Fruit fly (Drosophila melanogaster) whole organism, embryonic: Measurements from ENCODE around the gene CG31321.

Source experiments
- CG17385 ChIP-seq: fragments of 200-800 bp; sonication (Bioruptor generic); optimal IDR thresholded peaks from 3 replicates; lab custom pipeline; 2018; ENCODE audit warnings: missing biosample characterization, mild to moderate bottlenecking, missing genetic modification characterization
- CG1832 ChIP-seq: fragments of 200-800 bp; sonication (Bioruptor generic); optimal IDR thresholded peaks from 2 replicates; lab custom pipeline; 2017; ENCODE audit warnings: missing biosample characterization, mild to moderate bottlenecking, missing genetic modification characterization, inconsistent platforms
- CG18599 ChIP-seq: fragments of 200-800 bp; sonication (Bioruptor generic); optimal IDR thresholded peaks from 3 replicates; lab custom pipeline; 2017; ENCODE audit warnings: missing biosample characterization, missing genetic modification characterization, mild to moderate bottlenecking, moderate library complexity, missing genetic modification reagents
- CG18619 ChIP-seq: fragments of 200-800 bp; sonication (Bioruptor generic); optimal IDR thresholded peaks from 3 replicates; lab custom pipeline; 2017; ENCODE audit warnings: missing biosample characterization, mild to moderate bottlenecking, missing genetic modification characterization
- CG3281 ChIP-seq: fragments of 200-800 bp; sonication (Bioruptor generic); optimal IDR thresholded peaks from 3 replicates; lab custom pipeline; 2017; ENCODE audit warnings: missing biosample characterization, mild to moderate bottlenecking, missing genetic modification characterization
- CG34376 ChIP-seq: fragments of 200-800 bp; sonication (Bioruptor generic); optimal IDR thresholded peaks from 2 replicates; lab custom pipeline; 2018; ENCODE audit warnings: missing biosample characterization, mild to moderate bottlenecking, missing genetic modification characterization
- CG5953 ChIP-seq: fragments of 200-800 bp; sonication (Bioruptor generic); IDR thresholded peaks from 2 replicates; pipeline ENCODE4 v1.3.6; 2022; ENCODE audit warnings: missing biosample characterization, missing genetic modification characterization
- CG6254 ChIP-seq: fragments of 200-800 bp; sonication (Bioruptor generic); optimal IDR thresholded peaks from 3 replicates; lab custom pipeline; 2017; ENCODE audit warnings: mild to moderate bottlenecking, missing biosample characterization, missing genetic modification reagents, missing genetic modification characterization
- CG8290 ChIP-seq, 3 experiments: fragments of 200-800 bp; sonication (Bioruptor generic); optimal IDR thresholded peaks; 2 replicates each; lab custom pipeline; 2016 to 2019; ENCODE audit warnings: missing biosample characterization in 3 of 3, missing genetic modification characterization in 3 of 3, mild to moderate bottlenecking in 2 of 3, moderate library complexity in 1 of 3
- CG9215 ChIP-seq: fragments of 200-800 bp; sonication (Bioruptor generic); IDR thresholded peaks from 2 replicates; pipeline ENCODE4 v1.3.6; 2022; ENCODE audit warnings: missing biosample characterization, missing genetic modification characterization
- CG9437 ChIP-seq: fragments of 200-800 bp; sonication (Bioruptor generic); optimal IDR thresholded peaks from 2 replicates; lab custom pipeline; 2018; ENCODE audit warnings: missing biosample characterization, mild to moderate bottlenecking, missing genetic modification characterization
- CTCF ChIP-seq: fragments of 200-800 bp; sonication (Bioruptor generic); optimal IDR thresholded peaks from 2 replicates; lab custom pipeline; 2017; ENCODE audit warnings: missing biosample characterization, mild to moderate bottlenecking, missing genetic modification characterization, moderate library complexity
- Dip2 ChIP-seq: fragments of 200-800 bp; sonication (Bioruptor generic); IDR thresholded peaks from 2 replicates; pipeline ENCODE4 v1.3.6; 2022; ENCODE audit warnings: missing biosample characterization, missing genetic modification characterization
- HLH54F ChIP-seq: fragments of 200-800 bp; sonication (Bioruptor generic); optimal IDR thresholded peaks from 3 replicates; lab custom pipeline; 2016; ENCODE audit warnings: missing biosample characterization, missing genetic modification characterization
- Hey ChIP-seq: fragments of 200-800 bp; sonication (Bioruptor generic); optimal IDR thresholded peaks from 3 replicates; lab custom pipeline; 2018; ENCODE audit warnings: missing biosample characterization, mild to moderate bottlenecking, missing genetic modification characterization
- MESR4 ChIP-seq: fragments of 200-800 bp; sonication (Bioruptor generic); optimal IDR thresholded peaks from 2 replicates; lab custom pipeline; 2018; ENCODE audit warnings: missing biosample characterization, mild to moderate bottlenecking, missing genetic modification characterization, moderate library complexity
- Med ChIP-seq: fragments of 200-800 bp; sonication (Bioruptor generic); peaks from one replicate; lab custom pipeline; 2016; ENCODE audit warnings: missing biosample characterization, missing genetic modification characterization, mild to moderate bottlenecking, inconsistent platforms, moderate library complexity
- Sry-δ ChIP-seq: fragments of 200-800 bp; sonication (Bioruptor generic); optimal IDR thresholded peaks from 2 replicates; lab custom pipeline; 2016; ENCODE audit warnings: missing biosample characterization, missing genetic modification characterization
- Ssrp ChIP-seq: fragments of 200-800 bp; sonication (Bioruptor generic); optimal IDR thresholded peaks from 2 replicates; lab custom pipeline; 2018; ENCODE audit warnings: missing biosample characterization, mild to moderate bottlenecking, missing genetic modification characterization, moderate library complexity
- chinmo ChIP-seq: fragments of 200-800 bp; sonication (Bioruptor generic); IDR thresholded peaks from 4 replicates; pipeline ENCODE4 v1.3.6; 2022; ENCODE audit warnings: missing biosample characterization, missing genetic modification characterization; ENCODE audit not compliant: partially characterized antibody
- chn ChIP-seq: fragments of 200-800 bp; sonication (Bioruptor generic); optimal IDR thresholded peaks from 2 replicates; lab custom pipeline; 2016; ENCODE audit warnings: missing biosample characterization, missing genetic modification characterization
- exex ChIP-seq: fragments of 200-800 bp; sonication (Bioruptor generic); optimal IDR thresholded peaks from 4 replicates; lab custom pipeline; 2018; ENCODE audit warnings: missing biosample characterization, mild to moderate bottlenecking, missing genetic modification characterization, moderate library complexity
- fd96Cb ChIP-seq: fragments of 200-800 bp; sonication (Bioruptor generic); optimal IDR thresholded peaks from 2 replicates; lab custom pipeline; 2018; ENCODE audit warnings: missing biosample characterization, mild to moderate bottlenecking, missing genetic modification characterization, moderate library complexity
- fru ChIP-seq: fragments of >200 bp; optimal IDR thresholded peaks from 2 replicates; lab custom pipeline; 2017
- hbn ChIP-seq: fragments of 200-800 bp; sonication (Bioruptor generic); IDR thresholded peaks from 2 replicates; pipeline ENCODE4 v1.3.6; 2022; ENCODE audit warnings: missing biosample characterization, missing genetic modification characterization; ENCODE audit not compliant: partially characterized antibody
- kah ChIP-seq: fragments of 200-800 bp; sonication (Bioruptor generic); optimal IDR thresholded peaks from 2 replicates; lab custom pipeline; 2018; ENCODE audit warnings: missing biosample characterization, mild to moderate bottlenecking, missing genetic modification characterization
- kni ChIP-seq: fragments of 200-800 bp; sonication (Bioruptor generic); optimal IDR thresholded peaks from 3 replicates; lab custom pipeline; 2017; ENCODE audit warnings: mild to moderate bottlenecking, missing biosample characterization, missing genetic modification reagents, missing genetic modification characterization
- knrl ChIP-seq: fragments of 200-800 bp; sonication (Bioruptor generic); IDR thresholded peaks from 3 replicates; pipeline ENCODE4 v1.3.6; 2022; ENCODE audit warnings: missing biosample characterization, missing genetic modification characterization; ENCODE audit not compliant: partially characterized antibody
- mirr ChIP-seq: fragments of 200-800 bp; sonication (Bioruptor generic); optimal IDR thresholded peaks from 3 replicates; lab custom pipeline; 2018; ENCODE audit warnings: missing biosample characterization, mild to moderate bottlenecking, missing genetic modification characterization
- p53 ChIP-seq: fragments of 200-800 bp; sonication (Bioruptor generic); optimal IDR thresholded peaks from 2 replicates; lab custom pipeline; 2016; ENCODE audit warnings: missing biosample characterization, missing genetic modification characterization
- pan ChIP-seq, 4 experiments: fragments of >200 bp in 3 of 4; fragments of 200-800 bp in 1 of 4; sonication (Bioruptor generic) in 1 of 4; optimal IDR thresholded peaks in 3 of 4; IDR thresholded peaks in 1 of 4; 2 replicates each; pipeline versions ENCODE4 v1.3.6 to Lab custom; 2017 to 2022; ENCODE audit warnings: missing biosample characterization in 2 of 4, missing genetic modification characterization in 2 of 4, mixed read lengths in 1 of 4
- sd ChIP-seq: fragments of 200-800 bp; sonication (Bioruptor generic); optimal IDR thresholded peaks from 3 replicates; lab custom pipeline; 2018; ENCODE audit warnings: missing biosample characterization, mild to moderate bottlenecking, missing genetic modification characterization, moderate library complexity
- stwl ChIP-seq: fragments of 200-800 bp; sonication (Bioruptor generic); optimal IDR thresholded peaks from 3 replicates; lab custom pipeline; 2018; ENCODE audit warnings: missing biosample characterization, mild to moderate bottlenecking, missing genetic modification characterization, moderate library complexity
- sug ChIP-seq: fragments of 200-800 bp; optimal IDR thresholded peaks from 2 replicates; lab custom pipeline; 2019; ENCODE audit warnings: missing biosample characterization, mild to moderate bottlenecking, missing genetic modification characterization, moderate library complexity
- zen ChIP-seq: fragments of 200-800 bp; sonication (Bioruptor generic); optimal IDR thresholded peaks from 3 replicates; lab custom pipeline; 2018; ENCODE audit warnings: missing biosample characterization, mild to moderate bottlenecking, missing genetic modification characterization, moderate library complexity

The CG31321 gene

dm6 chr3R:14286320-14287190 is 23.6 kb upstream of the CG31321 start, which contains the start of gene trx (continued):
- TF ChIP-seq chn (GFP tag; lab: Kevin White, UChicago) (no peak), CG18619 (GFP tag; lab: Kevin White, UChicago) (no peak), CG18599 (GFP tag; lab: Kevin White, UChicago) (no peak), CTCF (peak; percentile 71), CG1832 (GFP tag; lab: Kevin White, UChicago) (no peak), CG3281 (GFP tag; lab: Kevin White, UChicago) (no peak), CG17385 (peak; percentile 99), zen (peak; percentile 55), knrl (GFP tag; lab: Robert Waterston, UW) (no peak), hbn (no peak), kah (GFP tag; lab: Kevin White, UChicago) (peak; percentile 11), p53 (peak; percentile 33)

- no peak for TF ChIP-seq pan (optimal IDR thresholded peaks at IDR 0.05; lab: Kevin White, UChicago)
- TF ChIP-seq pan (GFP tag; optimal IDR thresholded peaks at IDR 0.05 in 1 of 2, IDR thresholded peaks at IDR 0.05 in 1 of 2): peak in 1 of 2 experiments; percentile 25
- peak; percentile 38 for TF ChIP-seq Med (GFP tag; lab: Kevin White, UChicago)
- TF ChIP-seq CG9215 (GFP tag; lab: Robert Waterston, UW): no peak
- peak; percentile 53 for TF ChIP-seq CG6254
- TF ChIP-seq stwl (tag; lab: Kevin White, UChicago): no peak
- TF ChIP-seq HLH54F (GFP tag; lab: Kevin White, UChicago): no peak
- TF ChIP-seq mirr (GFP tag; lab: Kevin White, UChicago): peak; percentile 85
- TF ChIP-seq exex (tag; lab: Kevin White, UChicago): peak; percentile 80
- no peak for TF ChIP-seq CG8290 (GFP tag; optimal IDR thresholded peaks at IDR 0.05; lab: Kevin White, UChicago)
- peak in 1 of 2 experiments; percentile 10 for TF ChIP-seq CG8290 (tag; optimal IDR thresholded peaks at IDR 0.05; lab: Kevin White, UChicago)
- TF ChIP-seq CG5953: 0 out of 2 replicates have a peak, but pooled peaks have one; percentile 14
- TF ChIP-seq fru (lab: Kevin White, UChicago): no peak
- TF ChIP-seq kni (GFP tag; lab: Kevin White, UChicago): no peak
- no peak for TF ChIP-seq CG9437 (GFP tag; lab: Kevin White, UChicago)
- peak; percentile 83 for TF ChIP-seq sd
- TF ChIP-seq Ssrp (tag; lab: Kevin White, UChicago): no peak
- TF ChIP-seq Sry-δ (GFP tag; lab: Kevin White, UChicago): no peak
- 0 out of 4 replicates have a peak, but pooled peaks have one; percentile 4 for TF ChIP-seq chinmo (GFP tag; lab: Robert Waterston, UW)
- TF ChIP-seq CG34376 (GFP tag; lab: Kevin White, UChicago): peak; percentile 70
- peak; percentile 78 for TF ChIP-seq Hey (tag; lab: Kevin White, UChicago)
- TF ChIP-seq sug (tag; lab: Kevin White, UChicago): peak; percentile 42
- TF ChIP-seq Dip2: no peak
- TF ChIP-seq fd96Cb: no peak
- TF ChIP-seq MESR4: no peak
- TF ChIP-seq, all 482 proteins: peak for 12
Measured at dm6 chr3R:14287980-14288379, 22.2 kb upstream of the CG31321 start.
